Worm (Caenorhabditis elegans): ENCODE results near the gene apb-1.

DNA sequence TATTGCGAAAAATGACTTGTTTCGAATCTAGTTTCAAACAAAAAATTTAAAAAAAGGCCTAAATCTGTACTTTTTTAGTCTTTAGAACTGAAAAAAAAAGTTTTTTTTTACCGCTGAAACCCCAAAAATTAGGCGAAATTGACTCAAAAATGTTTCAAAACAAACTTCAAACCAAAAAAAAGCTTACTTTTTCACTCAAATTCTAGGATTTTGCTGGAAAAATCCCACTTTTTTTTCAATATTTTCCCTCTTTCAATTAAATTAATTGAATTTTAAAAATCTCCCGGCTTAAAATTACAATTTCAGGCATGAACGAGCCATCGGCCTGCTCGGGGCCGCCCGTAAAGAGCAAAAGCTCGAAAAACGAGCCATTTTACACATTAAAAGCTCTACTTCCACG lies 919 bp upstream of the apb-1 start, which contains the start of gene mdt-19:
- TF ChIP-seq aly-2 (tag; optimal IDR thresholded peaks at IDR 0.05), result no peak
- TF ChIP-seq nhr-76 (tag; optimal IDR thresholded peaks at IDR 0.05), result no peak
- no peak for TF ChIP-seq ama-1 (optimal IDR thresholded peaks at IDR 0.05)
- TF ChIP-seq pqm-1 (tag; optimal IDR thresholded peaks at IDR 0.05), result no peak
- TF ChIP-seq nhr-28 (tag; optimal IDR thresholded peaks at IDR 0.05), result no peak
- no peak for TF ChIP-seq zag-1 (tag; optimal IDR thresholded peaks at IDR 0.05)
- TF ChIP-seq elt-3 (tag; optimal IDR thresholded peaks at IDR 0.05), result no peak
- TF ChIP-seq snpc-4 (tag; optimal IDR thresholded peaks at IDR 0.05), result no peak
- TF ChIP-seq fkh-10 (GFP tag; optimal IDR thresholded peaks at IDR 0.05), result no peak
- TF ChIP-seq lin-15B (tag; optimal IDR thresholded peaks at IDR 0.05), result no peak
